Fruit fly (Drosophila melanogaster) whole organism, wandering third instar larva: ENCODE measurements around the gene CG14434.
A peak's percentile ranks its signal among the peaks of the same experiment; 100 is the strongest.

Experiments
- CG32264 ChIP-seq: fragments of 200-800 bp; sonication (Bioruptor generic); optimal IDR thresholded peaks from 2 replicates; lab custom pipeline; 2016; ENCODE audit warnings: missing biosample characterization, missing genetic modification characterization
- CG9705 ChIP-seq: fragments of 200-800 bp; sonication (Bioruptor generic); optimal IDR thresholded peaks from 2 replicates; lab custom pipeline; 2018; ENCODE audit warnings: missing biosample characterization, mild to moderate bottlenecking, missing genetic modification characterization
- CrebA ChIP-seq: fragments of 200-800 bp; sonication (Bioruptor generic); optimal IDR thresholded peaks from 2 replicates; lab custom pipeline; 2016; ENCODE audit warnings: missing biosample characterization, mild to moderate bottlenecking, missing genetic modification characterization, borderline replicate concordance
- Dif ChIP-seq: fragments of 200-275, 200-300 bp; sonication (Bioruptor generic); optimal IDR thresholded peaks from 2 replicates; lab custom pipeline; 2018; ENCODE audit warnings: missing biosample characterization, missing genetic modification characterization; ENCODE audit not compliant: partially characterized antibody
- GATAd ChIP-seq: sonication (Bioruptor generic); optimal IDR thresholded peaks from 2 replicates; lab custom pipeline; 2016; ENCODE audit warnings: missing biosample characterization, missing genetic modification characterization
- HLH106 ChIP-seq: fragments of 200-800 bp; optimal IDR thresholded peaks from 3 replicates; lab custom pipeline; 2019; ENCODE audit warnings: missing biosample characterization, mild to moderate bottlenecking, missing genetic modification characterization, moderate library complexity
- Hnf4 ChIP-seq: fragments of 200-800 bp; sonication (Bioruptor generic); optimal IDR thresholded peaks from 2 replicates; lab custom pipeline; 2016; ENCODE audit warnings: missing biosample characterization, mild to moderate bottlenecking, missing genetic modification characterization
- Hr78 ChIP-seq: fragments of >200 bp; optimal IDR thresholded peaks from 2 replicates; lab custom pipeline; 2017; ENCODE audit warnings: missing biosample characterization, missing genetic modification characterization
- Hr83 ChIP-seq: fragments of 200-300 bp; sonication (Bioruptor generic); optimal IDR thresholded peaks from 2 replicates; lab custom pipeline; 2016; ENCODE audit warnings: missing biosample characterization, mild to moderate bottlenecking, missing genetic modification characterization, moderate library complexity; ENCODE audit not compliant: poor library complexity, severe bottlenecking
- Jra ChIP-seq: sonication (Bioruptor generic); optimal IDR thresholded peaks from 2 replicates; lab custom pipeline; 2016; ENCODE audit warnings: missing biosample characterization, missing genetic modification characterization
- Mio ChIP-seq: sonication (Bioruptor generic); optimal IDR thresholded peaks from 2 replicates; lab custom pipeline; 2016; ENCODE audit warnings: missing biosample characterization, missing genetic modification characterization
- Myc ChIP-seq: fragments of >200 bp; optimal IDR thresholded peaks from 2 replicates; lab custom pipeline; 2017
- N ChIP-seq: fragments of >200 bp; optimal IDR thresholded peaks from 2 replicates; lab custom pipeline; 2018; ENCODE audit warnings: missing biosample characterization, missing external identifiers, missing genetic modification characterization
- OdsH ChIP-seq: fragments of 200-800 bp; sonication (Bioruptor generic); optimal IDR thresholded peaks from 2 replicates; lab custom pipeline; 2016; ENCODE audit warnings: missing biosample characterization, mild to moderate bottlenecking, missing genetic modification characterization
- Sp1 ChIP-seq: fragments of 200-800 bp; sonication (Bioruptor generic); optimal IDR thresholded peaks from 3 replicates; lab custom pipeline; 2019; ENCODE audit warnings: missing biosample characterization, mild to moderate bottlenecking, missing genetic modification characterization, moderate library complexity
- br ChIP-seq: fragments of 200-800 bp; sonication (Bioruptor generic); optimal IDR thresholded peaks from 2 replicates; lab custom pipeline; 2016; ENCODE audit warnings: missing biosample characterization, missing genetic modification characterization
- dl ChIP-seq, 2 experiments: fragments of 175-275, 200-275 bp in 1 of 2; fragments of 200-275 bp in 1 of 2; sonication (Bioruptor generic); optimal IDR thresholded peaks; lab custom pipeline; 2018; ENCODE audit warnings: mild to moderate bottlenecking in 2 of 2, missing biosample characterization in 2 of 2, missing genetic modification characterization in 2 of 2, moderate library complexity in 2 of 2; ENCODE audit not compliant: partially characterized antibody in 2 of 2, insufficient read depth in 1 of 2
- dmrt93B ChIP-seq: fragments of 200-800 bp; sonication (Bioruptor generic); optimal IDR thresholded peaks from 2 replicates; lab custom pipeline; 2018; ENCODE audit warnings: missing biosample characterization, mild to moderate bottlenecking, missing genetic modification characterization
- ey ChIP-seq: fragments of 200-800 bp; sonication (Bioruptor generic); optimal IDR thresholded peaks from 2 replicates; lab custom pipeline; 2016; ENCODE audit warnings: missing biosample characterization, missing genetic modification characterization
- foxo ChIP-seq, 2 experiments: fragments of 200-800 bp; sonication (Bioruptor generic); optimal IDR thresholded peaks; 2 replicates in 1 of 2; 3 replicates in 1 of 2; lab custom pipeline; 2016 to 2017; ENCODE audit warnings: missing biosample characterization in 2 of 2, missing genetic modification characterization in 2 of 2
- fru ChIP-seq: fragments of 200-800 bp; sonication (Bioruptor generic); optimal IDR thresholded peaks from 3 replicates; lab custom pipeline; 2016; ENCODE audit warnings: missing biosample characterization, mild to moderate bottlenecking, missing genetic modification characterization
- h ChIP-seq: fragments of 200-800 bp; sonication (Bioruptor generic); optimal IDR thresholded peaks from 3 replicates; lab custom pipeline; 2016; ENCODE audit warnings: missing biosample characterization, mild to moderate bottlenecking, missing genetic modification characterization
- jim ChIP-seq: fragments of 175-275, 200-325 bp; sonication (Bioruptor generic); optimal IDR thresholded peaks from 2 replicates; lab custom pipeline; 2016; ENCODE audit warnings: missing biosample characterization, mild to moderate bottlenecking, missing genetic modification characterization
- pan ChIP-seq: fragments of >200 bp; optimal IDR thresholded peaks from 2 replicates; lab custom pipeline; 2017
- psq ChIP-seq: fragments of 200-800 bp; sonication (Bioruptor generic); optimal IDR thresholded peaks from 3 replicates; lab custom pipeline; 2017; ENCODE audit warnings: missing biosample characterization, mild to moderate bottlenecking, missing genetic modification characterization, moderate library complexity
- rgr ChIP-seq: fragments of 200-800 bp; sonication (Bioruptor generic); optimal IDR thresholded peaks from 3 replicates; lab custom pipeline; 2016; ENCODE audit warnings: missing biosample characterization, mild to moderate bottlenecking, missing genetic modification characterization
- sage ChIP-seq: fragments of 200-800 bp; sonication (Bioruptor generic); optimal IDR thresholded peaks from 2 replicates; lab custom pipeline; 2016; ENCODE audit warnings: missing biosample characterization, mild to moderate bottlenecking, missing genetic modification characterization
- sv ChIP-seq: fragments of 200-800 bp; sonication (Bioruptor generic); optimal IDR thresholded peaks from 3 replicates; lab custom pipeline; 2016; ENCODE audit warnings: missing biosample characterization, missing genetic modification characterization
- tai ChIP-seq: sonication (Bioruptor generic); optimal IDR thresholded peaks from 2 replicates; lab custom pipeline; 2016; ENCODE audit warnings: missing biosample characterization, missing genetic modification characterization
- usp ChIP-seq: fragments of >200 bp; optimal IDR thresholded peaks from 2 replicates; lab custom pipeline; 2017; ENCODE audit warnings: missing biosample characterization, missing genetic modification characterization
- woc ChIP-seq: sonication (Bioruptor generic); optimal IDR thresholded peaks from 2 replicates; lab custom pipeline; 2016; ENCODE audit warnings: missing biosample characterization, mild to moderate bottlenecking, missing genetic modification characterization

CG14434 gene

DNA sequence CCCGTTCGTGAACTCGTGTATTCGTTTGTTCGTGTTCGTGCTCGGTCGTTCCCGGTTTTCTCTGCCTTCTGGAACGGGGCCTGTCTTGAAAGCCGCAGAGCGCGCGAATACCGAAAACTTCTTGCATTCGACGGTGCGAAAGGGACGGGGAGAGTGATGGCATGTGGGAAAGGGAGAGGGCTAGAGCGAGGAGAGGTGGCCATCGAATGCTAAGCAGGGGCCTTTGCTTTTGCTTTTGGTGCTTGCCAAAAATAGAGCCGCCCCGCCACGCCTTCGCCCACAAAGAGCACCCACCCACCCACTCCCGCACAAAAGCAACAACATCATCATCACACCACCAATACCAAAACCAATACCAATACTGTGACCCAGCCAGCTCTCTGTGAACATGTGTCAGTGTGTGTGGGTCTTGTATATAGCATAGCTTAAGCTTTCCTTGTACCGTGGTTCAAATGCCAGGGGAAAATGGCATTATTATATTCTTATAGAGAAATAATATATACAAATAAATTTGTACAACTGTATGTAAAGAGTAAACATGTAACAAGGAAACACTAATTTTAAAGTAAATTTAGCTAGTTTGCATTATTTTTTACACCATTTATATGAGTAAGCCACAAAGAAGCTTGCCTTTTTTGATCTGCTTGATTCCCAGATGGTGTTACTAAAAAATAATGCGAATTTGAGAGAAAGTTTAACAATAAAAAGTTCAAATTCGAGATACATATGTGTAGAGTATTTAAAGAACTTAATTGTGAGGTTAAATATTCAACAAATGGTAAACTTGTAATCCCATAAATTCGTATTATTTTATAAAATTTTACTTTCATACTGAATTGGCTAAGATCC is at the start of gene CG14434:
TSS of gene CG14434 (minus strand) at position 20 of the 849 bp plus-strand sequence.
- peak; percentile 20 for TF ChIP-seq br (GFP tag; lab: Kevin White, UChicago)
- peak; percentile 70 for TF ChIP-seq dmrt93B (GFP tag; lab: Kevin White, UChicago)
- peak; percentile 37 for TF ChIP-seq tai (GFP tag; lab: Kevin White, UChicago)
- no peak for TF ChIP-seq CrebA (GFP tag; lab: Kevin White, UChicago)
- TF ChIP-seq OdsH (GFP tag; lab: Kevin White, UChicago), result peak; percentile 57
- TF ChIP-seq GATAd (GFP tag; lab: Kevin White, UChicago), result no peak
- TF ChIP-seq fru (GFP tag; lab: Kevin White, UChicago), result peak; percentile 71
- peak; percentile 75 for TF ChIP-seq Sp1 (GFP tag; lab: Kevin White, UChicago)
- peak; percentile 49 for TF ChIP-seq rgr (GFP tag; lab: Kevin White, UChicago)
- peak; percentile 62 for TF ChIP-seq HLH106 (tag; lab: Kevin White, UChicago)
- TF ChIP-seq h (GFP tag; lab: Kevin White, UChicago), result peak; percentile 40
- TF ChIP-seq sage (GFP tag; lab: Kevin White, UChicago), result no peak
- peak; percentile 62 for TF ChIP-seq woc
- TF ChIP-seq Hr83, result no peak
- TF ChIP-seq foxo (GFP tag; optimal IDR thresholded peaks at IDR 0.05; lab: Kevin White, UChicago), result peak in 1 of 2 experiments; percentile 77
- peak; percentile 41 for TF ChIP-seq sv (GFP tag; lab: Kevin White, UChicago)
- TF ChIP-seq ey (GFP tag; lab: Kevin White, UChicago), result peak; percentile 41
- peak; percentile 4 for TF ChIP-seq Jra (GFP tag; lab: Kevin White, UChicago)

- TF ChIP-seq CG9705 (GFP tag; lab: Kevin White, UChicago), result no peak
- TF ChIP-seq CG32264, result no peak
- TF ChIP-seq Dif (GFP tag; lab: Kevin White, UChicago), result no peak
- no peak for TF ChIP-seq Sp1 (GFP tag; lab: Kevin White, UChicago)
- TF ChIP-seq OdsH (GFP tag; lab: Kevin White, UChicago), result no peak
- no peak for TF ChIP-seq jim
- TF ChIP-seq psq (GFP tag; lab: Kevin White, UChicago), result no peak
- no peak for TF ChIP-seq N (GFP tag; lab: Kevin White, UChicago)
- TF ChIP-seq GATAd (GFP tag; lab: Kevin White, UChicago), result no peak
- no peak for TF ChIP-seq CrebA (GFP tag; lab: Kevin White, UChicago)
- no peak for TF ChIP-seq tai (GFP tag; lab: Kevin White, UChicago)
- TF ChIP-seq dl (GFP tag; optimal IDR thresholded peaks at IDR 0.05; lab: Kevin White, UChicago; ENCODE audit: insufficient read depth in 1 of 2, partially characterized antibody in 2 of 2), result no peak
- no peak for TF ChIP-seq h (GFP tag; lab: Kevin White, UChicago)
- TF ChIP-seq dmrt93B (GFP tag; lab: Kevin White, UChicago), result no peak
- TF ChIP-seq rgr (GFP tag; lab: Kevin White, UChicago), result no peak
- TF ChIP-seq usp (GFP tag; lab: Kevin White, UChicago), result no peak
- no peak for TF ChIP-seq HLH106 (tag; lab: Kevin White, UChicago)
- no peak for TF ChIP-seq Myc (lab: Kevin White, UChicago)
- no peak for TF ChIP-seq Mio
Observed at dm6 chrX:6912269-6912668, 45.3 kb upstream of the CG14434 start.

dm6 chrX:6909135-6909534 is 42.1 kb upstream of the CG14434 start:
- no peak for TF ChIP-seq Hnf4
- no peak for TF ChIP-seq N (GFP tag; lab: Kevin White, UChicago)
- no peak for TF ChIP-seq foxo (GFP tag; optimal IDR thresholded peaks at IDR 0.05; lab: Kevin White, UChicago)
- TF ChIP-seq sv (GFP tag; lab: Kevin White, UChicago), result no peak
- TF ChIP-seq pan (lab: Kevin White, UChicago), result no peak
- TF ChIP-seq Hr78, result no peak

DNA sequence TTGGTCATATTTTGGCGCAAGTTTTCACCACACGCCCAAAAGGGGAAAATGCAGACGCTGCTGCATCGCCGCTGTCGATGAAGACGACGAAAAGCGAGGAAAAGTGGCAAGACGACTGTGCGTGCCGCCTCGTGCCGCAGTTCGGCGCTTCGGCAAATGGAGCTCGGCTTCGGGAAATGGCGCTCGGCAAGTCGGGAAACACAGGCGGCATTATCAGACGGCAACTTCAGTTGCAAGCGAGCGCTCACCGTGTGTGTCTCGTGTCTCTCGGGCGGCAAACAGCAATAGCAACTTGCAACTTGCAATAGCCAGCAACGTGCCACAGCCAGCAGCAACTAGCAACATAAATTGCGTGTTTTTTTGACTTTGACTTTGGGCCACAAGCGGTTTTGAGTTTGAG is 41.1 kb upstream of the CG14434 start, which contains the start of gene CG14431:
TSS of gene CG14431 (plus strand) at position 200 of the 400 bp plus-strand sequence.
- TF ChIP-seq woc (no peak), HLH106 (tag; lab: Kevin White, UChicago) (no peak)
- TF ChIP-seq, all 38 proteins: peak for 0
